Fruit fly (Drosophila melanogaster) whole organism, prepupa: ENCODE results near the gene CG14841.

Source experiments
- CG11294 ChIP-seq: fragments of 200-800 bp; sonication (Bioruptor generic); IDR thresholded peaks from 2 replicates; pipeline ENCODE4 v1.3.6; 2022; ENCODE audit warnings: missing biosample characterization, missing genetic modification characterization
- CG32006 ChIP-seq: fragments of 200-800 bp; sonication (Bioruptor generic); optimal IDR thresholded peaks from 3 replicates; lab custom pipeline; 2017; ENCODE audit warnings: missing biosample characterization, mild to moderate bottlenecking, missing genetic modification characterization
- CG3919 ChIP-seq: fragments of 200-800 bp; sonication (Bioruptor generic); optimal IDR thresholded peaks from 3 replicates; lab custom pipeline; 2016; ENCODE audit warnings: missing biosample characterization, missing genetic modification characterization
- CG6792 ChIP-seq: fragments of 200-800 bp; sonication (Bioruptor generic); optimal IDR thresholded peaks from 3 replicates; lab custom pipeline; 2016; ENCODE audit warnings: missing biosample characterization, missing genetic modification characterization
- CG6854 ChIP-seq: fragments of 200-800 bp; sonication (Bioruptor generic); optimal IDR thresholded peaks from 2 replicates; lab custom pipeline; 2017; ENCODE audit warnings: missing biosample characterization, mild to moderate bottlenecking, missing genetic modification characterization
- Gug ChIP-seq: fragments of 200-800 bp; sonication (Bioruptor generic); IDR thresholded peaks from 2 replicates; pipeline ENCODE4 v1.3.6; 2022; ENCODE audit warnings: missing biosample characterization, missing genetic modification characterization
- Hr39 ChIP-seq: fragments of 200-800 bp; sonication (Bioruptor generic); optimal IDR thresholded peaks from 2 replicates; lab custom pipeline; 2016; ENCODE audit warnings: missing biosample characterization, missing genetic modification characterization
- Hr4 ChIP-seq: fragments of 200-800 bp; sonication (Bioruptor generic); optimal IDR thresholded peaks from 3 replicates; lab custom pipeline; 2016; ENCODE audit warnings: missing biosample characterization, missing genetic modification characterization
- Lpt ChIP-seq: fragments of 200-800 bp; sonication (Bioruptor generic); optimal IDR thresholded peaks from 3 replicates; lab custom pipeline; 2016; ENCODE audit warnings: missing biosample characterization, missing genetic modification characterization
- achi ChIP-seq: fragments of 200-800 bp; sonication (Bioruptor generic); optimal IDR thresholded peaks from 3 replicates; lab custom pipeline; 2016; ENCODE audit warnings: missing biosample characterization, missing genetic modification characterization
- esn ChIP-seq: fragments of 200-800 bp; sonication (Bioruptor generic); optimal IDR thresholded peaks from 2 replicates; lab custom pipeline; 2016; ENCODE audit warnings: missing biosample characterization, mild to moderate bottlenecking, missing genetic modification characterization, moderate library complexity
- lz ChIP-seq: fragments of 200-800 bp; sonication (Bioruptor generic); optimal IDR thresholded peaks from 3 replicates; lab custom pipeline; 2016; ENCODE audit warnings: missing biosample characterization, missing genetic modification characterization
- spab ChIP-seq: fragments of 200-800 bp; sonication (Bioruptor generic); optimal IDR thresholded peaks from 2 replicates; lab custom pipeline; 2017; ENCODE audit warnings: missing biosample characterization, mild to moderate bottlenecking, missing genetic modification characterization, missing genetic modification reagents
- ss ChIP-seq, 2 experiments: fragments of 200-800 bp; sonication (Bioruptor generic); optimal IDR thresholded peaks; 2 replicates in 1 of 2; 3 replicates in 1 of 2; lab custom pipeline; 2017 to 2018; ENCODE audit warnings: mild to moderate bottlenecking in 2 of 2, missing biosample characterization in 2 of 2, missing genetic modification characterization in 2 of 2, moderate library complexity in 1 of 2

- TF ChIP-seq CG6854 (GFP tag; lab: Kevin White, UChicago) (no peak), Hr4 (GFP tag; lab: Kevin White, UChicago) (no peak), achi (GFP tag; lab: Kevin White, UChicago) (no peak), Lpt (GFP tag; lab: Kevin White, UChicago) (no peak), CG6792 (GFP tag; lab: Kevin White, UChicago) (no peak), Hr39 (GFP tag; lab: Kevin White, UChicago) (no peak), ss (GFP tag; optimal IDR thresholded peaks at IDR 0.05; lab: Kevin White, UChicago) (no peak), CG3919 (GFP tag; lab: Kevin White, UChicago) (no peak), esn (no peak), CG11294 (GFP tag; lab: Robert Waterston, UW) (no peak), Gug (GFP tag; lab: Robert Waterston, UW) (no peak), CG32006 (GFP tag; lab: Kevin White, UChicago) (no peak), lz (no peak), spab (GFP tag; lab: Kevin White, UChicago) (no peak)
These were observed 33.2 kb downstream of the CG14841 start, which contains the start of gene CG9624 for dm6 chr3R:14229045-14229444.
